Worm (Caenorhabditis elegans): ENCODE results near the gene sre-56.

DNA sequence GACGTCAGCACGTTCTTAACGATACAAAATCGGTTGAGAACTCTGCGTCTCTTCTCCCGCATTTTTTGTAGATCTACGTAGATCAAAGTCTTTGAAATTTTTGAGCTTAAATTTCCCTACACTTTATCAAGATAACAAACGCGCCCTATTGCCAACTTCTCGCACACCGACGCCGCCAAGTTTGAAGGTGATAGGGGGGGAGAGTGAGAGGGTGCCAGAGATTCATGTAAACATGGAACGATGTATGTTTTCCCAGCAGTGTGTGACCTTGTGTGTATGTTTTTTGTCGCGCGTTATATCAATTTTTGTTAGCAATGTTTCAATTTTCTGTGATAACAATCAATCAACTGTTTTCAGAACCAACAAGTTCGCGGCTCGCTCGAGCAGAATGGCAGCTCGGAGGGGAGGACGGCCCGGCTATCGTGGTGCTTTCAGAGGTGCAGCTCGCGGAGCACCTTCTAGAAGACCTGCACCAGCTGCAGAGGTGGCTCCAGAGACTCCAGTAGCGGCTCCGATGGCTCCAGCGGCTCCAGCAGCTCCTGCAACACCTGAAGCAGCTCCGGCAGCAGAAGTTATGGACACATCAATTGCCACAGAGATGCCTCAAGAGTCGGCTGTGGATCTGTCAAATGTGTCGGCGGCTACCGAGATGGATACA lies 17.4 kb downstream of the sre-56 start:
- no peak for TF ChIP-seq lin-13 (tag; optimal IDR thresholded peaks at IDR 0.05)
- no peak for TF ChIP-seq unc-62 (GFP tag; optimal IDR thresholded peaks at IDR 0.05)
- TF ChIP-seq nhr-237 (tag; optimal IDR thresholded peaks at IDR 0.05): no peak
- TF ChIP-seq snpc-4 (tag; optimal IDR thresholded peaks at IDR 0.05): no peak
- no peak for TF ChIP-seq hlh-1 (tag; optimal IDR thresholded peaks at IDR 0.05)
- TF ChIP-seq unc-39 (tag; optimal IDR thresholded peaks at IDR 0.05): no peak
